Fruit fly (Drosophila melanogaster) whole organism, adult: ENCODE data around the gene nkd.
A peak's percentile ranks its signal among the peaks of the same experiment; 100 is the strongest.

Experiments
- CG11617 ChIP-seq: fragments of 200-800 bp; sonication (Bioruptor generic); optimal IDR thresholded peaks from 2 replicates; lab custom pipeline; 2017; ENCODE audit warnings: mild to moderate bottlenecking, missing biosample characterization, missing genetic modification reagents, missing genetic modification characterization
- CG14711 ChIP-seq: fragments of 200-800 bp; sonication (Bioruptor generic); optimal IDR thresholded peaks from 2 replicates; lab custom pipeline; 2018; ENCODE audit warnings: missing biosample characterization, mild to moderate bottlenecking, missing genetic modification characterization, moderate library complexity
- CG1620 ChIP-seq: fragments of 200-800 bp; sonication (Bioruptor generic); optimal IDR thresholded peaks from 2 replicates; lab custom pipeline; 2016; ENCODE audit warnings: missing biosample characterization, missing genetic modification characterization
- CG33017 ChIP-seq: fragments of 200-800 bp; sonication (Bioruptor generic); optimal IDR thresholded peaks from 2 replicates; lab custom pipeline; 2018; ENCODE audit warnings: missing biosample characterization, mild to moderate bottlenecking, missing genetic modification characterization, moderate library complexity
- CG5204 ChIP-seq: fragments of 200-800 bp; sonication (Bioruptor generic); optimal IDR thresholded peaks from 2 replicates; lab custom pipeline; 2016; ENCODE audit warnings: missing biosample characterization, missing genetic modification characterization
- CG7045 ChIP-seq: fragments of 200-800 bp; sonication (Bioruptor generic); optimal IDR thresholded peaks from 2 replicates; lab custom pipeline; 2017; ENCODE audit warnings: missing biosample characterization, mild to moderate bottlenecking, missing genetic modification characterization
- CG7101 ChIP-seq: fragments of 200-800 bp; sonication (Bioruptor generic); optimal IDR thresholded peaks from 2 replicates; lab custom pipeline; 2018; ENCODE audit warnings: missing biosample characterization, mild to moderate bottlenecking, missing genetic modification characterization, moderate library complexity
- Clk ChIP-seq: fragments of 200-800 bp; sonication (Bioruptor generic); optimal IDR thresholded peaks from 2 replicates; lab custom pipeline; 2017; ENCODE audit warnings: missing biosample characterization, missing genetic modification characterization
- Crg-1 ChIP-seq: fragments of 200-800 bp; sonication (Bioruptor generic); optimal IDR thresholded peaks from 2 replicates; lab custom pipeline; 2016; ENCODE audit warnings: missing biosample characterization, missing genetic modification characterization
- Hr96 ChIP-seq: fragments of 200-800 bp; sonication (Bioruptor generic); optimal IDR thresholded peaks from 2 replicates; lab custom pipeline; 2016; ENCODE audit warnings: missing biosample characterization, missing genetic modification characterization
- Mnt ChIP-seq: fragments of 200-800 bp; sonication (Bioruptor generic); optimal IDR thresholded peaks from 2 replicates; lab custom pipeline; 2016; ENCODE audit warnings: missing biosample characterization, mild to moderate bottlenecking, missing genetic modification characterization
- bab1 ChIP-seq: fragments of 200-800 bp; sonication (Bioruptor generic); optimal IDR thresholded peaks from 3 replicates; lab custom pipeline; 2019; ENCODE audit warnings: missing biosample characterization, mild to moderate bottlenecking, missing genetic modification characterization, moderate library complexity
- cic ChIP-seq: fragments of 200-800 bp; sonication (Bioruptor generic); optimal IDR thresholded peaks from 2 replicates; lab custom pipeline; 2017; ENCODE audit warnings: missing biosample characterization, mild to moderate bottlenecking, missing genetic modification characterization, moderate library complexity
- cnc ChIP-seq, 2 experiments: fragments of >200 bp; optimal IDR thresholded peaks; 2 replicates each; lab custom pipeline; 2017
- kay ChIP-seq: fragments of 200-800 bp; sonication (Bioruptor generic); peaks from one replicate; lab custom pipeline; 2016; ENCODE audit warnings: missing biosample characterization, missing genetic modification characterization, borderline replicate concordance
- ovo ChIP-seq: fragments of 200-800 bp; sonication (Bioruptor generic); optimal IDR thresholded peaks from 2 replicates; lab custom pipeline; 2016; ENCODE audit warnings: missing biosample characterization, missing genetic modification characterization
- pad ChIP-seq: fragments of 200-800 bp; sonication (Bioruptor generic); optimal IDR thresholded peaks from 3 replicates; lab custom pipeline; 2017; ENCODE audit warnings: missing biosample characterization, missing genetic modification characterization, mild to moderate bottlenecking, moderate library complexity, missing genetic modification reagents
- tj ChIP-seq: fragments of 200-800 bp; sonication (Bioruptor generic); optimal IDR thresholded peaks from 3 replicates; lab custom pipeline; 2017; ENCODE audit warnings: missing biosample characterization, mild to moderate bottlenecking, missing genetic modification characterization, moderate library complexity

The nkd gene

dm6 chr3L:19011174-19011573 lies 34.1 kb downstream of the nkd start:
- TF ChIP-seq CG33017 (tag; lab: Kevin White, UChicago) (no peak), CG7045 (no peak), Clk (GFP tag; lab: Kevin White, UChicago) (no peak), pad (GFP tag; lab: Kevin White, UChicago) (no peak), CG14711 (tag; lab: Kevin White, UChicago) (no peak), CG5204 (GFP tag; lab: Kevin White, UChicago) (no peak), CG11617 (no peak)

DNA sequence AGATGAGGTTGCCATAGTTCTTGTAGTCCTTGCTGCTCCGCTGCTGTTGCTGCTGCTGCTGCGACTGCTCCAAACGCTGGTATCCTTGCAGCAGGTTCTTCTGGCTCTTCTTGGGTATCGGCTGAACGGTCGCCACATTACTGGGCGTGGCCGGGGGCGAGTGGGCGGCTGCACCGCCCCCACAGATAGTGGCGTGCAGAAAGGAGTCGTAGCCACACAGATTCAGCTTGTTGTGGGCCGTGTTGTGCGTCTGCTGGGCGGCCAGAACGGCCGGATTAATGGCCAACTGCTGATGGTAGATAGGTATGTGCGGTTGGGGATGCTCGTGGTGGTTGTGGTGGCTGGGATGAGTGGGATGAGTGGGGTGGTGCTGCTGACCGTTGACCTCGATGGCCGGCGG lies 39.9 kb downstream of the nkd start:
- TF ChIP-seq Hr96 (GFP tag; lab: Kevin White, UChicago), result no peak
- no peak for TF ChIP-seq tj
- no peak for TF ChIP-seq ovo (GFP tag; lab: Kevin White, UChicago)
- TF ChIP-seq bab1, result no peak
- no peak for TF ChIP-seq CG7045
- no peak for TF ChIP-seq CG1620 (GFP tag; lab: Kevin White, UChicago)
- TF ChIP-seq kay (GFP tag; lab: Kevin White, UChicago), result no peak
- TF ChIP-seq cnc (optimal IDR thresholded peaks at IDR 0.05; lab: Kevin White, UChicago), result no peak

- TF ChIP-seq CG14711 (tag; lab: Kevin White, UChicago) (no peak), CG7045 (no peak), CG5204 (GFP tag; lab: Kevin White, UChicago) (no peak), Clk (GFP tag; lab: Kevin White, UChicago) (no peak), bab1 (no peak), cnc (optimal IDR thresholded peaks at IDR 0.05; lab: Kevin White, UChicago) (no peak), CG1620 (GFP tag; lab: Kevin White, UChicago) (no peak), tj (no peak), kay (GFP tag; lab: Kevin White, UChicago) (no peak), pad (GFP tag; lab: Kevin White, UChicago) (no peak), Hr96 (GFP tag; lab: Kevin White, UChicago) (no peak), CG7101 (tag; lab: Kevin White, UChicago) (no peak), CG33017 (tag; lab: Kevin White, UChicago) (no peak)
Measured at dm6 chr3L:19004120-19004519, 41.1 kb downstream of the nkd start.

dm6 chr3L:19003220-19003619 lies 42.0 kb downstream of the nkd start, which contains the start of gene SmydA-2:
Gene SmydA-2 (minus strand): TSS chr3L:19003252.
- TF ChIP-seq tj, result no peak
- peak; percentile 6 for TF ChIP-seq kay (GFP tag; lab: Kevin White, UChicago)

dm6 chr3L:19000413-19000812 lies 44.8 kb downstream of the nkd start, which contains the start of gene CG3808:
Gene CG3808 (minus strand): TSS chr3L:19000608.
- no peak for TF ChIP-seq bab1
- TF ChIP-seq CG1620 (GFP tag; lab: Kevin White, UChicago), result peak; percentile 19
- TF ChIP-seq cic (GFP tag; lab: Kevin White, UChicago), result peak; percentile 29
- TF ChIP-seq Crg-1 (GFP tag; lab: Kevin White, UChicago), result peak; percentile 57
- TF ChIP-seq Hr96 (GFP tag; lab: Kevin White, UChicago), result no peak
- TF ChIP-seq Clk (GFP tag; lab: Kevin White, UChicago), result no peak
- TF ChIP-seq Mnt (GFP tag; lab: Kevin White, UChicago), result peak; percentile 99
- TF ChIP-seq pad (GFP tag; lab: Kevin White, UChicago), result no peak
- no peak for TF ChIP-seq CG7045
- TF ChIP-seq CG11617, result peak; percentile 5

DNA sequence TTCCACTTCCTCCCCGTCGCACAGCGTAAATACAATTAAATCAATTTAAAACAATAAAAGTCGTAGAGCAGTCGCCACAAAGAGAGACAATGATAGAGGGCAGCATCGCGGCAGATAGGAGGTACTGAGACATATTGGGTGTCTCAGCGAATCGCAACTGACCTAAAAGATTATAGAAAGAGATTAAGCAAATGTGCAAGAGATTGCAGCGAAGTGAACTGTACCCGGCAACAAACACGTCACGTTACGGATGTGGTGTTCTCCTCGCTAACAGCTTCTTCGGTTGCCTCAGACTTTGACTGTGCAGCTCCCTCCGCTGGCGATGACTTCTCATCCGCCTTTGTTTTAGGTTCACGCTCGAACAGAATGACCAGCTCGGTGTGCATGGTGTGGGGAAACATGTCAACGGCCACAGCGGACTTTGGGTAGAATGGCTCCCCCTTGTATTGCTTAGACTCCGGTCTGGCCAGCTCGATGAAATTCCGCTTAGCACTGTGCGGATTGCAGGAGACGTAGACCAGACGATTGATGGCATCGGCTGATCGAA lies 46.9 kb downstream of the nkd start:
- no peak for TF ChIP-seq Mnt (GFP tag; lab: Kevin White, UChicago)
- TF ChIP-seq tj, result peak; percentile 9
- TF ChIP-seq CG7101 (tag; lab: Kevin White, UChicago), result no peak

DNA sequence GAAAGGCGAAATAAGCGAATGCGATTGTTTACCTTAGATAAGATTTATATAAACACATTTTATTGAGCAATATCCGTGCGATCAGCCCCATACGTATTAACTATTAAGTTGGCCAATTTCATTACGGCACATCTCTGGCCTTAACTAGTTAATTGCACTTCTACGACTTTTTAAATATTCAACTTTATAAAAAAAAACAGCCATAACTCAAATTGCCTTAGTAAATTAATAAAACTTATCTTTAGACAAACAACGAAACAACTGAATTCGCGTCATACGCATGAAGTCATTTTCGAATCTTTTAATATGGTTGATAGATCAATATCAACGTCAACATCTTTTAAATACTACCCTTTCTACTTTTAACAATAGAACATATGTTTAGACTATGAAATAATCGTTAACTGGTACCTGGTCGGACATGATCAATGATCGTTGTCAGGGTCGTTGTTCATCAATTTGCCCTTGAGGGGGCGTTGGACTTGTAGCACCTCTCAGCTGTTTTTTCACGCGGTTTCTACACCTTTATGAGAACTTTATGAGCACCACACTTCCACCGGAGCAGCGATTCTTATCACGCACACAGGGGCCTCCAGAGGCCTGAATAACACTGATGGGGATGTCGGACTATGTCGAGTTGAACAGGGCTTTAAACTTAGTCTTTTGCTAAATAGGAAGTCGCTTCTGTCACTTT lies 47.5 kb downstream of the nkd start, which contains the start of gene CG18135:
Gene CG18135 (minus strand): TSS at position 694 of the 694 bp plus-strand sequence.
- no peak for TF ChIP-seq CG11617
- no peak for TF ChIP-seq CG5204 (GFP tag; lab: Kevin White, UChicago)
- TF ChIP-seq CG7101 (tag; lab: Kevin White, UChicago), result no peak
- no peak for TF ChIP-seq Crg-1 (GFP tag; lab: Kevin White, UChicago)
- peak; percentile 93 for TF ChIP-seq kay (GFP tag; lab: Kevin White, UChicago)
